Worm (Caenorhabditis elegans) whole organism, L2 larva: Measurements from ENCODE around the gene T16G12.4.

Experiments used
- F13H6.1 ChIP-seq: sonication (generic microtip); optimal IDR thresholded peaks from 2 replicates; lab custom pipeline; 2016; ENCODE audit warnings: missing genetic modification characterization, missing compliant biosample characterization
- Y55F3AM.14 ChIP-seq: fragments of 200-800 bp; sonication (Bioruptor generic); optimal IDR thresholded peaks from 2 replicates; lab custom pipeline; 2018; ENCODE audit warnings: mild to moderate bottlenecking, missing genetic modification characterization, missing compliant biosample characterization
- ZK546.5 ChIP-seq: sonication (generic microtip); optimal IDR thresholded peaks from 2 replicates; lab custom pipeline; 2017; ENCODE audit warnings: missing biosample characterization, missing genetic modification characterization
- aly-2 ChIP-seq: fragments of 150-350 bp; optimal IDR thresholded peaks from 2 replicates; lab custom pipeline; 2014; ENCODE audit warnings: missing biosample characterization, missing genetic modification characterization
- ama-1 ChIP-seq: fragments of 150-350 bp; optimal IDR thresholded peaks from 2 replicates; lab custom pipeline; 2018; ENCODE audit warnings: inconsistent platforms
- blmp-1 ChIP-seq: sonication (generic microtip); optimal IDR thresholded peaks from 2 replicates; lab custom pipeline; 2017; ENCODE audit warnings: missing genetic modification characterization, mild to moderate bottlenecking, missing compliant biosample characterization, antibody characterized with exemption, moderate library complexity; ENCODE audit not compliant: insufficient read depth
- ceh-16 ChIP-seq: fragments of 150-350 bp; optimal IDR thresholded peaks from 2 replicates; lab custom pipeline; 2014; ENCODE audit warnings: missing biosample characterization, missing genetic modification characterization
- ceh-82 ChIP-seq: fragments of 150-350 bp; optimal IDR thresholded peaks from 2 replicates; lab custom pipeline; 2014; ENCODE audit warnings: missing biosample characterization, missing genetic modification characterization
- dmd-4 ChIP-seq: sonication (generic microtip); optimal IDR thresholded peaks from 2 replicates; lab custom pipeline; 2017; ENCODE audit warnings: missing biosample characterization, missing genetic modification characterization
- egl-27 ChIP-seq: sonication (generic microtip); optimal IDR thresholded peaks from 3 replicates; lab custom pipeline; 2017; ENCODE audit warnings: missing biosample characterization, missing genetic modification reagents, missing genetic modification characterization
- elt-1 ChIP-seq: fragments of 150-350 bp; optimal IDR thresholded peaks from 2 replicates; lab custom pipeline; 2014; ENCODE audit warnings: missing biosample characterization, missing genetic modification characterization
- elt-3 ChIP-seq: sonication (generic microtip); optimal IDR thresholded peaks from 2 replicates; lab custom pipeline; 2017; ENCODE audit warnings: missing biosample characterization, missing genetic modification characterization
- fos-1 ChIP-seq: fragments of 150-350 bp; optimal IDR thresholded peaks from 2 replicates; lab custom pipeline; 2014; ENCODE audit warnings: missing biosample characterization, missing genetic modification characterization
- lin-11 ChIP-seq: fragments of 150-350 bp; sonication (generic microtip); optimal IDR thresholded peaks from 2 replicates; lab custom pipeline; 2014; ENCODE audit warnings: missing biosample characterization, missing genetic modification characterization, inconsistent platforms, mixed read lengths
- lin-13 ChIP-seq: fragments of 150-350 bp; optimal IDR thresholded peaks from 2 replicates; lab custom pipeline; 2014; ENCODE audit warnings: missing biosample characterization, missing genetic modification reagents, missing genetic modification characterization
- lin-39 ChIP-seq: fragments of 150-350 bp; optimal IDR thresholded peaks from 2 replicates; lab custom pipeline; 2014; ENCODE audit warnings: missing biosample characterization, missing genetic modification reagents, missing genetic modification characterization
- mab-5 ChIP-seq: fragments of 150-350 bp; optimal IDR thresholded peaks from 2 replicates; lab custom pipeline; 2014; ENCODE audit warnings: missing biosample characterization, missing genetic modification characterization
- nhr-10 ChIP-seq: sonication (generic microtip); optimal IDR thresholded peaks from 2 replicates; lab custom pipeline; 2017; ENCODE audit warnings: missing biosample characterization, missing genetic modification characterization
- nhr-11 ChIP-seq: fragments of 150-350 bp; optimal IDR thresholded peaks from 2 replicates; lab custom pipeline; 2014; ENCODE audit warnings: missing biosample characterization, missing genetic modification characterization
- nhr-12 ChIP-seq: fragments of 150-350 bp; optimal IDR thresholded peaks from 2 replicates; lab custom pipeline; 2014; ENCODE audit warnings: missing biosample characterization, missing genetic modification characterization
- nhr-129 ChIP-seq: fragments of 150-350 bp; optimal IDR thresholded peaks from 2 replicates; lab custom pipeline; 2014; ENCODE audit warnings: missing biosample characterization, missing genetic modification characterization
- nhr-23 ChIP-seq: fragments of 150-350 bp; optimal IDR thresholded peaks from 2 replicates; lab custom pipeline; 2014; ENCODE audit warnings: missing biosample characterization, missing genetic modification reagents, missing genetic modification characterization
- nhr-25 ChIP-seq: fragments of 150-350 bp; sonication (generic microtip); optimal IDR thresholded peaks from 3 replicates; lab custom pipeline; 2014; ENCODE audit warnings: missing biosample characterization, missing genetic modification characterization
- nhr-6 ChIP-seq: fragments of 150-350 bp; optimal IDR thresholded peaks from 2 replicates; lab custom pipeline; 2014; ENCODE audit warnings: missing biosample characterization, missing genetic modification characterization
- nhr-77 ChIP-seq: fragments of 150-350 bp; optimal IDR thresholded peaks from 2 replicates; lab custom pipeline; 2014; ENCODE audit warnings: missing biosample characterization, missing genetic modification characterization
- peb-1 ChIP-seq: fragments of 150-350 bp; optimal IDR thresholded peaks from 2 replicates; lab custom pipeline; 2014; ENCODE audit warnings: missing biosample characterization, missing genetic modification characterization
- skn-1 ChIP-seq: sonication (generic microtip); optimal IDR thresholded peaks from 2 replicates; lab custom pipeline; 2017; ENCODE audit warnings: missing biosample characterization, missing genetic modification characterization
- sma-3 ChIP-seq: sonication (generic microtip); optimal IDR thresholded peaks from 2 replicates; lab custom pipeline; 2016; ENCODE audit warnings: missing genetic modification reagents, missing genetic modification characterization, missing compliant biosample characterization
- sma-9 ChIP-seq, 2 experiments: fragments of 150-350 bp in 1 of 2; sonication (generic microtip) in 1 of 2; optimal IDR thresholded peaks; 2 replicates each; lab custom pipeline; 2014 to 2016; ENCODE audit warnings: missing genetic modification characterization in 2 of 2, mild to moderate bottlenecking in 1 of 2, missing biosample characterization in 1 of 2, missing compliant biosample characterization in 1 of 2, missing genetic modification reagents in 1 of 2, moderate library complexity in 1 of 2
- snpc-4 ChIP-seq: fragments of 150-350 bp; optimal IDR thresholded peaks from 2 replicates; lab custom pipeline; 2014; ENCODE audit warnings: missing biosample characterization, missing genetic modification characterization
- unc-55 ChIP-seq: fragments of 150-350 bp; sonication (generic microtip); optimal IDR thresholded peaks from 3 replicates; lab custom pipeline; 2014; ENCODE audit warnings: missing biosample characterization, missing genetic modification reagents, missing genetic modification characterization
- unc-62 ChIP-seq: fragments of 150-350 bp; optimal IDR thresholded peaks from 2 replicates; lab custom pipeline; 2014; ENCODE audit warnings: missing biosample characterization, missing genetic modification reagents, missing genetic modification characterization
- zag-1 ChIP-seq: fragments of 150-350 bp; optimal IDR thresholded peaks from 2 replicates; lab custom pipeline; 2014; ENCODE audit warnings: missing biosample characterization, missing genetic modification characterization
- ztf-4 ChIP-seq: fragments of 150-350 bp; optimal IDR thresholded peaks from 2 replicates; lab custom pipeline; 2014; ENCODE audit warnings: missing biosample characterization, missing genetic modification characterization

The T16G12.4 gene

DNA sequence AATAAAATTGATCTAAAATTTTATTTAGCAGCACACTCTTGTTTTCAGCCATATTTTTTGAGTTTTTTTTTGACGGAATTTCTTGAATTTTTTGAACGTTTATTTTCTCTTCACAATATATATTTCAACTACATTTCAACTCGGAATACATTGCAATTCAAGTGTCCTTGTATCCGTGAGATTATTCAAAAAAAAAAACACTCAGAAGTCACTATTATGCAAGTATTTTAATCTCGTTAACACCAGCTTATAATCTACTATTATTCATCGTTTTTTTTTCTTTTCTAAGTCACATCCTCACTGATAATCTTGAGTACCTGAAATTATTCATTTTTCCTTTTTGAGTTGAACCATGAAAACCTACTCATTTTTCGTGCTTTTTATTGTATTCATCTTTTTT, 34.2 kb upstream of the T16G12.4 start, which contains the start of gene ins-21:
TSS of gene ins-21 (plus strand) at position 301 of the 400 bp plus-strand sequence.
- TF ChIP-seq F13H6.1 (tag; lab: Kevin White, UChicago) = no peak
- TF ChIP-seq nhr-23 (tag; lab: Kevin White, UChicago) = no peak
- TF ChIP-seq unc-55 = no peak
- no peak for TF ChIP-seq fos-1 (tag; lab: Kevin White, UChicago)
- no peak for TF ChIP-seq skn-1 (tag; lab: Kevin White, UChicago)
- TF ChIP-seq ceh-82 (tag; lab: Kevin White, UChicago) = no peak
- TF ChIP-seq ama-1 = no peak
- no peak for TF ChIP-seq ZK546.5 (tag; lab: Kevin White, UChicago)
- TF ChIP-seq nhr-10 (tag; lab: Kevin White, UChicago) = no peak
- no peak for TF ChIP-seq sma-9 (GFP tag; optimal IDR thresholded peaks at IDR 0.05; lab: Kevin White, UChicago)
- TF ChIP-seq sma-9 (tag; optimal IDR thresholded peaks at IDR 0.05; lab: Kevin White, UChicago) = no peak

DNA sequence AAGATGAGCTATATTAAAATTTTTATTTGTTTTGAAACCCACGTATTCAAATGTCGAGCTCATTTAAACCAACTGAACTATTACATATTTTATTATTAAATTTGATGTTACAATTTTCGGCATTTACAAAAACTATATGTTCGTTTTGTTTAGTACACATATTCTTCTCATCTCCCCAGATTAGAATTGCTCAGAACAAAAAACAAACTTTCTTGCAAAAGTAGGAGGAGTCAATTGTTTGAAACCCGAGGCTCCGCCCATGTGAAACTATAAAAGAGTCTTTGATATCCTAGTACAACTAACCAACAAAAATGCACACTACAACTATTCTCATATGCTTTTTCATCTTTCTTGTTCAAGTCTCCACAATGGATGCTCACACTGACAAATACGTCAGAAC, 31.6 kb upstream of the T16G12.4 start, which contains the start of gene ins-22:
TSS of gene ins-22 (plus strand) at position 301 of the 400 bp plus-strand sequence.
- no peak for TF ChIP-seq Y55F3AM.14 (GFP tag; lab: Kevin White, UChicago)
- no peak for TF ChIP-seq nhr-12 (tag; lab: Kevin White, UChicago)
- TF ChIP-seq snpc-4 (tag; lab: Kevin White, UChicago) = no peak
- TF ChIP-seq nhr-129 (tag; lab: Kevin White, UChicago) = no peak
- TF ChIP-seq dmd-4 (tag; lab: Kevin White, UChicago) = no peak
- TF ChIP-seq lin-39 (tag; lab: Kevin White, UChicago) = no peak
- TF ChIP-seq nhr-77 (tag; lab: Kevin White, UChicago) = no peak
- TF ChIP-seq ceh-82 (tag; lab: Kevin White, UChicago) = no peak
- no peak for TF ChIP-seq aly-2 (tag; lab: Kevin White, UChicago)
- TF ChIP-seq unc-62 = no peak
- TF ChIP-seq F13H6.1 (tag; lab: Kevin White, UChicago) = no peak
- TF ChIP-seq sma-9 (GFP tag; optimal IDR thresholded peaks at IDR 0.05; lab: Kevin White, UChicago) = no peak
- no peak for TF ChIP-seq sma-9 (tag; optimal IDR thresholded peaks at IDR 0.05; lab: Kevin White, UChicago)
- TF ChIP-seq ceh-16 (tag; lab: Kevin White, UChicago) = no peak
- TF ChIP-seq blmp-1 (tag; lab: Kevin White, UChicago) = no peak
- no peak for TF ChIP-seq lin-11
- no peak for TF ChIP-seq egl-27
- TF ChIP-seq zag-1 (tag; lab: Kevin White, UChicago) = no peak

- TF ChIP-seq nhr-10 (tag; lab: Kevin White, UChicago) (no peak), elt-1 (tag; lab: Kevin White, UChicago) (no peak), unc-55 (no peak), ztf-4 (tag; lab: Kevin White, UChicago) (no peak), ceh-82 (tag; lab: Kevin White, UChicago) (no peak), Y55F3AM.14 (GFP tag; lab: Kevin White, UChicago) (no peak), ZK546.5 (tag; lab: Kevin White, UChicago) (no peak)
Observed at ce11 chrIII:10027947-10028346, 29.7 kb upstream of the T16G12.4 start, which contains the start of gene ins-23. Gene ins-23 (plus strand): TSS chrIII:10028247.

DNA sequence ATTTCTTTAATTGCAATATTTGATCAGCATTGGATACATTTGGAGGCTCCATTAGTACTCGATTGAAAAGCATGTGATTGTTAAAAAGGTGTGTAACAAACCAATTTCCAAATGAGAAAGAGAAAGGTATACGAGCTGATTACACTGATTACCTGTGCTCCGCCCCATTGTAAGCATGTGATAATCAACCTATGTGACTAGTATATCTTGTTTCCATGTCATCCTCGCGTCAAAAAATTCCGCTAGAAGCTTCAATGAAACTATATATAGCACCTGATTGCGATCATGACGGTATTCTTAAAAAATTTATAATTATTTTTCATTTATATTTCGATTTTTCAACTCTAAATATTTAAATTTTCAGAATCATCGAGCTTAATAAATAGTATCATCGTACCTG, 27.1 kb upstream of the T16G12.4 start, which contains the start of gene M04D8.4:
TSS of gene M04D8.4 (minus strand) at position 101 of the 400 bp plus-strand sequence.
- TF ChIP-seq sma-9 (GFP tag; optimal IDR thresholded peaks at IDR 0.05; lab: Kevin White, UChicago) = no peak
- TF ChIP-seq sma-9 (tag; optimal IDR thresholded peaks at IDR 0.05; lab: Kevin White, UChicago) = no peak
- no peak for TF ChIP-seq sma-3 (GFP tag; lab: Kevin White, UChicago)
- TF ChIP-seq snpc-4 (tag; lab: Kevin White, UChicago) = no peak
- no peak for TF ChIP-seq nhr-25 (tag; lab: Kevin White, UChicago)
- TF ChIP-seq lin-39 (tag; lab: Kevin White, UChicago) = no peak
- no peak for TF ChIP-seq egl-27
- no peak for TF ChIP-seq elt-3 (tag; lab: Kevin White, UChicago)
- TF ChIP-seq mab-5 (tag; lab: Kevin White, UChicago) = no peak
- TF ChIP-seq lin-13 (GFP tag; lab: Kevin White, UChicago) = no peak
- no peak for TF ChIP-seq nhr-11 (tag; lab: Kevin White, UChicago)
- TF ChIP-seq, all 48 proteins: peak for 0

- TF ChIP-seq peb-1 (tag; lab: Kevin White, UChicago) (no peak), F13H6.1 (tag; lab: Kevin White, UChicago) (no peak), nhr-6 (tag; lab: Kevin White, UChicago) (no peak), sma-9 (GFP tag; optimal IDR thresholded peaks at IDR 0.05; lab: Kevin White, UChicago) (no peak), sma-9 (tag; optimal IDR thresholded peaks at IDR 0.05; lab: Kevin White, UChicago) (no peak)
Observed at ce11 chrIII:10033213-10033612, 24.4 kb upstream of the T16G12.4 start, which contains the start of gene M04D8.5. Gene M04D8.5 (minus strand): TSS chrIII:10033313.
